Worm (Caenorhabditis elegans) whole organism, late embryonic: ENCODE results near the gene srd-46.

Source experiments
- C08G9.2 ChIP-seq: sonication (generic microtip); optimal IDR thresholded peaks from 2 replicates; lab custom pipeline; 2016; ENCODE audit warnings: mild to moderate bottlenecking, missing genetic modification characterization, moderate library complexity, missing compliant biosample characterization
- C38D4.7 ChIP-seq: fragments of 200-800 bp; sonication (Bioruptor generic); optimal IDR thresholded peaks from 2 replicates; lab custom pipeline; 2018; ENCODE audit warnings: mild to moderate bottlenecking, missing genetic modification characterization, moderate library complexity, missing compliant biosample characterization
- F13H6.1 ChIP-seq: sonication (generic microtip); optimal IDR thresholded peaks from 2 replicates; lab custom pipeline; 2016; ENCODE audit warnings: missing genetic modification characterization, missing compliant biosample characterization
- T23F11.4 ChIP-seq: fragments of 200-800 bp; sonication (Bioruptor generic); optimal IDR thresholded peaks from 2 replicates; lab custom pipeline; 2018; ENCODE audit warnings: mild to moderate bottlenecking, missing genetic modification characterization, missing compliant biosample characterization
- Y22D7AL.16 ChIP-seq: sonication (generic microtip); optimal IDR thresholded peaks from 2 replicates; lab custom pipeline; 2016; ENCODE audit warnings: missing genetic modification characterization, missing compliant biosample characterization
- ahr-1 ChIP-seq: sonication (generic microtip); optimal IDR thresholded peaks from 2 replicates; lab custom pipeline; 2016; ENCODE audit warnings: missing genetic modification characterization, missing compliant biosample characterization
- ama-1 ChIP-seq: fragments of 150-350 bp; optimal IDR thresholded peaks from 2 replicates; lab custom pipeline; 2014
- ceh-2 ChIP-seq: sonication (generic microtip); optimal IDR thresholded peaks from 2 replicates; lab custom pipeline; 2016; ENCODE audit warnings: missing genotype, missing genetic modification characterization, missing compliant biosample characterization
- ceh-24 ChIP-seq: sonication (generic microtip); optimal IDR thresholded peaks from 2 replicates; lab custom pipeline; 2016; ENCODE audit warnings: mild to moderate bottlenecking, missing genetic modification characterization, missing compliant biosample characterization
- ceh-31 ChIP-seq: sonication (generic microtip); optimal IDR thresholded peaks from 2 replicates; lab custom pipeline; 2016; ENCODE audit warnings: missing genetic modification characterization, missing compliant biosample characterization
- ceh-34 ChIP-seq: sonication (generic microtip); optimal IDR thresholded peaks from 2 replicates; lab custom pipeline; 2016; ENCODE audit warnings: mild to moderate bottlenecking, missing genetic modification characterization, missing compliant biosample characterization
- ceh-45 ChIP-seq: fragments of 200-800 bp; sonication (Bioruptor generic); IDR thresholded peaks from 2 replicates; pipeline ENCODE4 v1.3.6; 2022; ENCODE audit warnings: missing genetic modification reagents, missing genetic modification characterization, missing compliant biosample characterization
- ceh-6 ChIP-seq: fragments of 200-800 bp; sonication (Bioruptor generic); optimal IDR thresholded peaks from 2 replicates; lab custom pipeline; 2018; ENCODE audit warnings: mild to moderate bottlenecking, missing genetic modification characterization, missing compliant biosample characterization
- elt-2 ChIP-seq: sonication (generic microtip); optimal IDR thresholded peaks from 2 replicates; lab custom pipeline; 2016; ENCODE audit warnings: missing genetic modification reagents, missing genetic modification characterization, missing compliant biosample characterization
- eyg-1 ChIP-seq: sonication (generic microtip); optimal IDR thresholded peaks from 2 replicates; lab custom pipeline; 2016; ENCODE audit warnings: missing genotype, missing genetic modification characterization, missing compliant biosample characterization
- fax-1 ChIP-seq: sonication (generic microtip); optimal IDR thresholded peaks from 2 replicates; lab custom pipeline; 2016; ENCODE audit warnings: missing genotype, missing genetic modification characterization, missing compliant biosample characterization
- fkh-10 ChIP-seq: fragments of 150-350 bp; optimal IDR thresholded peaks from 2 replicates; lab custom pipeline; 2014; ENCODE audit warnings: missing biosample characterization, missing genetic modification reagents, missing genetic modification characterization
- gmeb-2 ChIP-seq: sonication (generic microtip); optimal IDR thresholded peaks from 2 replicates; lab custom pipeline; 2016; ENCODE audit warnings: missing genetic modification characterization, inconsistent platforms, missing compliant biosample characterization
- hlh-15 ChIP-seq: sonication (generic microtip); optimal IDR thresholded peaks from 2 replicates; lab custom pipeline; 2016; ENCODE audit warnings: missing genetic modification characterization, missing compliant biosample characterization
- hlh-30 ChIP-seq: sonication (generic microtip); optimal IDR thresholded peaks from 2 replicates; lab custom pipeline; 2017; ENCODE audit warnings: antibody characterized with exemption, missing genetic modification characterization, missing compliant biosample characterization; ENCODE audit not compliant: insufficient read depth
- hlh-6 ChIP-seq: sonication (generic microtip); optimal IDR thresholded peaks from 2 replicates; lab custom pipeline; 2016; ENCODE audit warnings: missing genotype, missing genetic modification characterization, missing compliant biosample characterization
- lim-6 ChIP-seq: sonication (generic microtip); optimal IDR thresholded peaks from 2 replicates; lab custom pipeline; 2016; ENCODE audit warnings: missing genetic modification characterization, missing compliant biosample characterization
- npax-4 ChIP-seq: sonication (generic microtip); optimal IDR thresholded peaks from 2 replicates; lab custom pipeline; 2016; ENCODE audit warnings: missing genetic modification characterization, missing compliant biosample characterization
- odd-2 ChIP-seq: sonication (generic microtip); optimal IDR thresholded peaks from 2 replicates; lab custom pipeline; 2017; ENCODE audit warnings: antibody characterized with exemption, mild to moderate bottlenecking, missing genetic modification characterization, missing compliant biosample characterization
- pat-9 ChIP-seq: fragments of 200-800 bp; sonication (Bioruptor generic); optimal IDR thresholded peaks from 2 replicates; lab custom pipeline; 2018; ENCODE audit warnings: mild to moderate bottlenecking, missing genetic modification characterization, moderate library complexity, missing compliant biosample characterization
- pax-1 ChIP-seq: fragments of 150-350 bp; optimal IDR thresholded peaks from 2 replicates; lab custom pipeline; 2014; ENCODE audit warnings: missing biosample characterization, missing genetic modification characterization
- pha-2 ChIP-seq: sonication (generic microtip); optimal IDR thresholded peaks from 2 replicates; lab custom pipeline; 2017; ENCODE audit warnings: mild to moderate bottlenecking, missing genetic modification characterization, missing compliant biosample characterization
- pqm-1 ChIP-seq: sonication (generic microtip); optimal IDR thresholded peaks from 2 replicates; lab custom pipeline; 2016; ENCODE audit warnings: missing genetic modification characterization, missing compliant biosample characterization
- pros-1 ChIP-seq: fragments of 150-350 bp; optimal IDR thresholded peaks from 2 replicates; lab custom pipeline; 2014; ENCODE audit warnings: missing biosample characterization, missing genetic modification reagents, missing genetic modification characterization
- sdc-2 ChIP-seq: sonication (generic microtip); optimal IDR thresholded peaks from 2 replicates; lab custom pipeline; 2016; ENCODE audit warnings: missing genotype, missing genetic modification characterization, missing compliant biosample characterization
- syd-9 ChIP-seq: sonication (generic microtip); optimal IDR thresholded peaks from 2 replicates; lab custom pipeline; 2016; ENCODE audit warnings: mild to moderate bottlenecking, missing genetic modification characterization, moderate library complexity, missing compliant biosample characterization
- tbx-2 ChIP-seq: sonication (generic microtip); optimal IDR thresholded peaks from 2 replicates; lab custom pipeline; 2016; ENCODE audit warnings: missing genetic modification characterization, missing compliant biosample characterization
- tbx-7 ChIP-seq: sonication (generic microtip); optimal IDR thresholded peaks from 2 replicates; lab custom pipeline; 2016; ENCODE audit warnings: missing genotype, missing genetic modification characterization, missing compliant biosample characterization
- unc-86 ChIP-seq: sonication (generic microtip); optimal IDR thresholded peaks from 2 replicates; lab custom pipeline; 2016; ENCODE audit warnings: missing genetic modification characterization, missing compliant biosample characterization
- zip-5 ChIP-seq: sonication (generic microtip); optimal IDR thresholded peaks from 2 replicates; lab custom pipeline; 2016; ENCODE audit warnings: missing genetic modification characterization, missing compliant biosample characterization
- ztf-16 ChIP-seq: sonication (generic microtip); optimal IDR thresholded peaks from 2 replicates; lab custom pipeline; 2017; ENCODE audit warnings: missing genetic modification characterization, missing compliant biosample characterization

The srd-46 gene

ce11 chrX:12367498-12367897 is 35.6 kb downstream of the srd-46 start (continued):
- TF ChIP-seq syd-9 (tag; lab: Kevin White, UChicago) (peak; percentile 65), ahr-1 (tag; lab: Kevin White, UChicago) (peak; percentile 18), lim-6 (tag; lab: Kevin White, UChicago) (no peak), npax-4 (tag; lab: Kevin White, UChicago) (peak; percentile 15), gmeb-2 (tag; lab: Kevin White, UChicago) (peak; percentile 46), elt-2 (tag; lab: Kevin White, UChicago) (peak; percentile 67), hlh-6 (tag; lab: Kevin White, UChicago) (peak; percentile 61), F13H6.1 (tag; lab: Kevin White, UChicago) (no peak), odd-2 (no peak), ama-1 (lab: Kevin White, UChicago) (no peak), ceh-2 (tag; lab: Kevin White, UChicago) (peak; percentile 19), sdc-2 (tag; lab: Kevin White, UChicago) (peak; percentile 92), tbx-2 (tag; lab: Kevin White, UChicago) (peak; percentile 44), hlh-30 (tag; lab: Kevin White, UChicago) (peak; percentile 36), fax-1 (tag; lab: Kevin White, UChicago) (peak; percentile 1), pat-9 (peak; percentile 66)
- TF ChIP-seq, all 69 proteins: peak for 33

- no peak for TF ChIP-seq tbx-7 (tag; lab: Kevin White, UChicago)
- no peak for TF ChIP-seq ceh-31 (tag; lab: Kevin White, UChicago)
- TF ChIP-seq pat-9, result no peak
- TF ChIP-seq pax-1 (tag; lab: Kevin White, UChicago), result no peak
- no peak for TF ChIP-seq C08G9.2
- TF ChIP-seq eyg-1 (tag; lab: Kevin White, UChicago), result no peak
- TF ChIP-seq ceh-6 (GFP tag; lab: Kevin White, UChicago), result no peak
- no peak for TF ChIP-seq T23F11.4 (GFP tag; lab: Kevin White, UChicago)
- TF ChIP-seq pqm-1 (tag; lab: Kevin White, UChicago), result no peak
- no peak for TF ChIP-seq fax-1 (tag; lab: Kevin White, UChicago)
- TF ChIP-seq pros-1 (tag; lab: Kevin White, UChicago), result no peak
- TF ChIP-seq, all 69 proteins: peak for 0
Observed at ce11 chrX:12371321-12371720, 39.4 kb downstream of the srd-46 start, which contains the start of gene rif-1.2. rif-1.2 (minus strand) TSS chrX:12371421.

- TF ChIP-seq sdc-2 (tag; lab: Kevin White, UChicago) (no peak), fax-1 (tag; lab: Kevin White, UChicago) (no peak), hlh-15 (tag; lab: Kevin White, UChicago) (no peak), Y22D7AL.16 (tag; lab: Kevin White, UChicago) (no peak), unc-86 (tag; lab: Kevin White, UChicago) (no peak), pha-2 (tag; lab: Kevin White, UChicago) (no peak), ztf-16 (tag; lab: Kevin White, UChicago) (no peak), zip-5 (no peak), ceh-45 (GFP tag; lab: Robert Waterston, UW) (no peak), ceh-34 (tag; lab: Kevin White, UChicago) (no peak), C38D4.7 (GFP tag; lab: Kevin White, UChicago) (no peak), fkh-10 (GFP tag; lab: Kevin White, UChicago) (no peak)
Observed at ce11 chrX:12375783-12376182, 43.9 kb downstream of the srd-46 start.

ce11 chrX:12378293-12378692 is 46.4 kb downstream of the srd-46 start, which contains the start of gene glb-13:
glb-13 (minus strand) TSS chrX:12378393.
- no peak for TF ChIP-seq ceh-24
